Worm (Caenorhabditis elegans) whole organism, early embryonic: ENCODE data around the gene srh-1.

Experiments
- B0310.2 ChIP-seq: sonication (generic microtip); optimal IDR thresholded peaks from 2 replicates; lab custom pipeline; 2016; ENCODE audit warnings: mild to moderate bottlenecking, missing genetic modification characterization, missing compliant biosample characterization
- F13C5.2 ChIP-seq: sonication (generic microtip); optimal IDR thresholded peaks from 2 replicates; lab custom pipeline; 2017; ENCODE audit warnings: mild to moderate bottlenecking, missing genetic modification characterization, inconsistent platforms, missing compliant biosample characterization
- aly-1 ChIP-seq: sonication (generic microtip); optimal IDR thresholded peaks from 2 replicates; lab custom pipeline; 2016; ENCODE audit warnings: missing genetic modification characterization, missing compliant biosample characterization
- ama-1 ChIP-seq: fragments of 150-350 bp; optimal IDR thresholded peaks from 2 replicates; lab custom pipeline; 2014
- ceh-13 ChIP-seq: fragments of 200-800 bp; sonication (Bioruptor generic); optimal IDR thresholded peaks from 2 replicates; lab custom pipeline; 2018; ENCODE audit warnings: mild to moderate bottlenecking, missing genetic modification characterization, missing compliant biosample characterization
- ceh-36 ChIP-seq: sonication (generic microtip); optimal IDR thresholded peaks from 2 replicates; lab custom pipeline; 2016; ENCODE audit warnings: missing genetic modification characterization, inconsistent platforms, missing compliant biosample characterization
- flt-1 ChIP-seq: fragments of 200-800 bp; sonication (Bioruptor generic); IDR thresholded peaks from 2 replicates; pipeline ENCODE4 v1.3.6; 2022; ENCODE audit warnings: missing genetic modification characterization, missing compliant biosample characterization
- pes-1 ChIP-seq: fragments of 200-800 bp; sonication (Bioruptor generic); IDR thresholded peaks from 2 replicates; pipeline ENCODE4 v1.3.6; 2022; ENCODE audit warnings: missing genetic modification reagents, missing genetic modification characterization, missing compliant biosample characterization
- scrt-1 ChIP-seq: fragments of 200-800 bp; sonication (Bioruptor generic); IDR thresholded peaks from 2 replicates; pipeline ENCODE4 v1.3.6; 2022; ENCODE audit warnings: missing genetic modification characterization, missing compliant biosample characterization
- sea-1 ChIP-seq: fragments of 200-800 bp; sonication (Bioruptor generic); conservative IDR thresholded peaks from 2 replicates; pipeline ENCODE4 v1.3.6; 2022; ENCODE audit warnings: missing genetic modification characterization, missing compliant biosample characterization
- tbx-37 ChIP-seq: fragments of 200-800 bp; sonication (Bioruptor generic); conservative IDR thresholded peaks from 2 replicates; pipeline ENCODE4 v1.3.6; 2022; ENCODE audit warnings: missing genetic modification reagents, missing genetic modification characterization, missing compliant biosample characterization

DNA sequence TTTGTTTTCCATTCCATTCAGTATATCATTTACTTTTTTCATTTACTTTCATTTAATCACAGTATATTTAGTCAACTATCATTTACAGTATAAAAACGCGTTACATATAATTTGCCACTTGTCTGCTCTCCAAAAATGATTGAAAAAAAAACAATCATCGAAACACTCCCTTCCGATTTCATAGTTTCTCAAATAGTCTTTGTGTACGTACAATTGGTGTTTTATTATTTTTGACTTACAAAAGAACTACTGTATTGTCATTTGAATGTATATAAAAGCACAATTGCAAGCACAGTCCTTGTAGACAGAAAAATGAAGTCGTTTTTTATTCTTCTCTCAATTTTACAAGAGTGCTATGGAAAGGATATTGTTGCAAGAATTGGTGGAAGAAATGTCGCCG lies 11.3 kb upstream of the srh-1 start, which contains the start of gene nas-22:
- TF ChIP-seq flt-1 (GFP tag; lab: Robert Waterston, UW) (no peak), B0310.2 (tag; lab: Kevin White, UChicago) (no peak), ama-1 (lab: Kevin White, UChicago) (no peak), aly-1 (tag; lab: Kevin White, UChicago) (no peak), F13C5.2 (tag; lab: Kevin White, UChicago) (no peak), ceh-13 (GFP tag; lab: Kevin White, UChicago) (no peak), pes-1 (GFP tag; lab: Robert Waterston, UW) (no peak), sea-1 (GFP tag; lab: Robert Waterston, UW) (no peak), ceh-36 (tag; lab: Kevin White, UChicago) (no peak), tbx-37 (no peak), scrt-1 (GFP tag; lab: Robert Waterston, UW) (no peak)
